Fruit fly (Drosophila melanogaster): ENCODE results near the gene Idgf2.

Gene Idgf2

dm6 chr2L:16442620-16443019 is 4.5 kb upstream of the Idgf2 start:
- TF ChIP-seq tai (GFP tag; optimal IDR thresholded peaks at IDR 0.05) (no peak), dmrt93B (GFP tag; optimal IDR thresholded peaks at IDR 0.05) (no peak), pan (optimal IDR thresholded peaks at IDR 0.05) (no peak), Hr78 (GFP tag; optimal IDR thresholded peaks at IDR 0.05) (no peak), Myc (optimal IDR thresholded peaks at IDR 0.05) (no peak), woc (GFP tag; optimal IDR thresholded peaks at IDR 0.05) (no peak), brk (GFP tag; optimal IDR thresholded peaks at IDR 0.05) (no peak), Sp1 (GFP tag; optimal IDR thresholded peaks at IDR 0.05) (no peak), HLH106 (tag; optimal IDR thresholded peaks at IDR 0.05) (no peak), sv (GFP tag; optimal IDR thresholded peaks at IDR 0.05) (no peak), Vsx2 (GFP tag; optimal IDR thresholded peaks at IDR 0.05; ENCODE audit: partially characterized antibody) (no peak), h (GFP tag; optimal IDR thresholded peaks at IDR 0.05) (no peak), Rel (GFP tag; optimal IDR thresholded peaks at IDR 0.05) (no peak), Rel (tag; optimal IDR thresholded peaks at IDR 0.05) (no peak), usp (GFP tag; optimal IDR thresholded peaks at IDR 0.05) (no peak), GATAd (GFP tag; optimal IDR thresholded peaks at IDR 0.05) (no peak), lola (GFP tag; optimal IDR thresholded peaks at IDR 0.05) (no peak), CG9705 (GFP tag; optimal IDR thresholded peaks at IDR 0.05) (no peak), N (GFP tag; optimal IDR thresholded peaks at IDR 0.05) (no peak), Jra (GFP tag; optimal IDR thresholded peaks at IDR 0.05) (no peak)

dm6 chr2L:16445034-16445433 is 2.1 kb upstream of the Idgf2 start, which contains the start of gene Idgf1:
TSS of gene Idgf1 (plus strand) at chr2L:16445278.
- TF ChIP-seq sage (GFP tag; optimal IDR thresholded peaks at IDR 0.05) (no peak), Rel (GFP tag; optimal IDR thresholded peaks at IDR 0.05) (no peak), Rel (tag; optimal IDR thresholded peaks at IDR 0.05) (peak; percentile 40), br (GFP tag; optimal IDR thresholded peaks at IDR 0.05) (no peak)

dm6 chr2L:16447875-16448412 is 814 bp downstream of the Idgf2 start:
- no peak for TF ChIP-seq dmrt93B (GFP tag; optimal IDR thresholded peaks at IDR 0.05)
- TF ChIP-seq tai (GFP tag; optimal IDR thresholded peaks at IDR 0.05), result no peak
- TF ChIP-seq br (GFP tag; optimal IDR thresholded peaks at IDR 0.05), result no peak
- no peak for TF ChIP-seq Hnf4 (GFP tag; optimal IDR thresholded peaks at IDR 0.05)
- TF ChIP-seq CrebA (GFP tag; optimal IDR thresholded peaks at IDR 0.05; ENCODE audit: borderline replicate concordance), result no peak
- no peak for TF ChIP-seq sv (GFP tag; optimal IDR thresholded peaks at IDR 0.05)
- TF ChIP-seq Abd-B (GFP tag; optimal IDR thresholded peaks at IDR 0.05), result no peak
- TF ChIP-seq HLH106 (tag; optimal IDR thresholded peaks at IDR 0.05), result no peak
- TF ChIP-seq Rel (GFP tag; optimal IDR thresholded peaks at IDR 0.05), result no peak
- no peak for TF ChIP-seq Rel (tag; optimal IDR thresholded peaks at IDR 0.05)
- TF ChIP-seq foxo (GFP tag; optimal IDR thresholded peaks at IDR 0.05), result no peak
- no peak for TF ChIP-seq Hr83 (GFP tag; optimal IDR thresholded peaks at IDR 0.05; ENCODE audit: poor library complexity, severe bottlenecking)

dm6 chr2L:16448451-16449206 is 1.5 kb downstream of the Idgf2 start, which contains the start of gene CG5888:
TSS of gene CG5888 (minus strand) at chr2L:16448469.
- TF ChIP-seq pan (optimal IDR thresholded peaks at IDR 0.05), result no peak
- TF ChIP-seq usp (GFP tag; optimal IDR thresholded peaks at IDR 0.05), result no peak
- TF ChIP-seq OdsH (GFP tag; optimal IDR thresholded peaks at IDR 0.05), result peak; percentile 50
- TF ChIP-seq HLH106 (tag; optimal IDR thresholded peaks at IDR 0.05), result peak; percentile 51
- TF ChIP-seq dmrt93B (GFP tag; optimal IDR thresholded peaks at IDR 0.05), result peak; percentile 10
- peak; percentile 59 for TF ChIP-seq Sp1 (GFP tag; optimal IDR thresholded peaks at IDR 0.05)
- TF ChIP-seq CG32264 (GFP tag; optimal IDR thresholded peaks at IDR 0.05), result no peak
- TF ChIP-seq lola (GFP tag; optimal IDR thresholded peaks at IDR 0.05), result no peak
- TF ChIP-seq Hr78 (GFP tag; optimal IDR thresholded peaks at IDR 0.05), result no peak
- TF ChIP-seq Myc (optimal IDR thresholded peaks at IDR 0.05), result no peak
- TF ChIP-seq Vsx2 (GFP tag; optimal IDR thresholded peaks at IDR 0.05; ENCODE audit: partially characterized antibody), result no peak
- peak; percentile 11 for TF ChIP-seq sv (GFP tag; optimal IDR thresholded peaks at IDR 0.05)
- no peak for TF ChIP-seq GATAd (GFP tag; optimal IDR thresholded peaks at IDR 0.05)
- no peak for TF ChIP-seq CG9705 (GFP tag; optimal IDR thresholded peaks at IDR 0.05)
- TF ChIP-seq br (GFP tag; optimal IDR thresholded peaks at IDR 0.05), result no peak
- no peak for TF ChIP-seq h (GFP tag; optimal IDR thresholded peaks at IDR 0.05)
- TF ChIP-seq Abd-B (GFP tag; optimal IDR thresholded peaks at IDR 0.05), result no peak
- peak; percentile 50 for TF ChIP-seq rgr (GFP tag; optimal IDR thresholded peaks at IDR 0.05)
- TF ChIP-seq CrebA (GFP tag; optimal IDR thresholded peaks at IDR 0.05; ENCODE audit: borderline replicate concordance), result no peak
- peak; percentile 30 for TF ChIP-seq woc (GFP tag; optimal IDR thresholded peaks at IDR 0.05)
- TF ChIP-seq Dfd (GFP tag; optimal IDR thresholded peaks at IDR 0.05), result no peak
- peak; percentile 73 for TF ChIP-seq psq (GFP tag; optimal IDR thresholded peaks at IDR 0.05)
- TF ChIP-seq Jra (GFP tag; optimal IDR thresholded peaks at IDR 0.05), result no peak
- no peak for TF ChIP-seq ey (GFP tag; optimal IDR thresholded peaks at IDR 0.05)
- TF ChIP-seq Mio (GFP tag; optimal IDR thresholded peaks at IDR 0.05), result no peak
- TF ChIP-seq fru (GFP tag; optimal IDR thresholded peaks at IDR 0.05), result peak; percentile 67
- peak in 1 of 2 experiments; percentile 79 for TF ChIP-seq foxo (GFP tag; optimal IDR thresholded peaks at IDR 0.05)
- TF ChIP-seq dsf (GFP tag; optimal IDR thresholded peaks at IDR 0.05; ENCODE audit: borderline replicate concordance), result no peak
- TF ChIP-seq jim (GFP tag; optimal IDR thresholded peaks at IDR 0.05), result no peak
- TF ChIP-seq sage (GFP tag; optimal IDR thresholded peaks at IDR 0.05), result no peak
- TF ChIP-seq Hr83 (GFP tag; optimal IDR thresholded peaks at IDR 0.05; ENCODE audit: poor library complexity, severe bottlenecking), result no peak
- TF ChIP-seq tai (GFP tag; optimal IDR thresholded peaks at IDR 0.05), result no peak
- no peak for TF ChIP-seq Hnf4 (GFP tag; optimal IDR thresholded peaks at IDR 0.05)
- TF ChIP-seq Dif (GFP tag; optimal IDR thresholded peaks at IDR 0.05; ENCODE audit: partially characterized antibody), result peak; percentile 14
- no peak for TF ChIP-seq Rel (GFP tag; optimal IDR thresholded peaks at IDR 0.05)
- TF ChIP-seq Rel (tag; optimal IDR thresholded peaks at IDR 0.05), result no peak
- TF ChIP-seq brk (GFP tag; optimal IDR thresholded peaks at IDR 0.05), result no peak
- no peak for TF ChIP-seq N (GFP tag; optimal IDR thresholded peaks at IDR 0.05)

Measured in whole organism, wandering third instar larva.